Worm (Caenorhabditis elegans): ENCODE data around the gene F43H9.3.

ce11 chrV:8062074-8062473, 37.3 kb upstream of the F43H9.3 start, which contains the start of gene str-139:
- TF ChIP-seq B0261.1 (tag; optimal IDR thresholded peaks at IDR 0.05) (no peak), ama-1 (optimal IDR thresholded peaks at IDR 0.05) (no peak), ama-1 (GFP tag; optimal IDR thresholded peaks at IDR 0.05) (no peak), Y56A3A.18 (GFP tag; IDR thresholded peaks at IDR 0.05) (no peak), let-526 (GFP tag; IDR thresholded peaks at IDR 0.05) (no peak), mel-28 (tag; optimal IDR thresholded peaks at IDR 0.05; ENCODE audit: borderline replicate concordance) (no peak), hlh-12 (tag; optimal IDR thresholded peaks at IDR 0.05) (no peak), F49E8.2 (tag; optimal IDR thresholded peaks at IDR 0.05; ENCODE audit: insufficient read depth) (no peak)

All from whole organism, young adult.